Worm (Caenorhabditis elegans): ENCODE results near the gene hlh-26.
A peak's percentile ranks its signal among the peaks of the same experiment; 100 is the strongest.

Gene hlh-26

DNA sequence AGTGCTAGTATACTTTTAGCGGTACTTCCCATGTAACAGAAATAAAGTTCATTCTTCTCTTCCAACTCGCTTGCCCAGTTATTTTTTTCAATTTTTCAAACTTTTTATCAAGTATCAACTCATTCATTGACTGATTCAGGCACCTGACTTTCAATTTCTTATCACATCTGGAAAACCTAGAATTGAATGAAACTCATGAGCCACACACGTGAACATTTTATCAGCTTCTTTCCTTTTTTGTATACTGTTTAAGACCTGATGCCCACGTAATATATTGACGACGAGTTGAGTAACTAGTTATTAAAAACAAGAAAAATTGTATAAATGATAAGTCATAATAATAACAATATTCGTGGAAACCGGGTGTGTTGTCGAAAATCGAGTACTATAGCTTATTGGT, 20.0 kb upstream of the hlh-26 start:
- no peak for TF ChIP-seq dmd-4 (tag; optimal IDR thresholded peaks at IDR 0.05)
- TF ChIP-seq nhr-6 (tag; optimal IDR thresholded peaks at IDR 0.05), result no peak
- peak; percentile 59 for TF ChIP-seq sma-9 (GFP tag; optimal IDR thresholded peaks at IDR 0.05)
- no peak for TF ChIP-seq sma-9 (tag; optimal IDR thresholded peaks at IDR 0.05)
- TF ChIP-seq crh-2 (tag; optimal IDR thresholded peaks at IDR 0.05), result peak; percentile 19
- no peak for TF ChIP-seq nhr-11 (tag; optimal IDR thresholded peaks at IDR 0.05)
- TF ChIP-seq fos-1 (tag; optimal IDR thresholded peaks at IDR 0.05), result peak; percentile 64

DNA sequence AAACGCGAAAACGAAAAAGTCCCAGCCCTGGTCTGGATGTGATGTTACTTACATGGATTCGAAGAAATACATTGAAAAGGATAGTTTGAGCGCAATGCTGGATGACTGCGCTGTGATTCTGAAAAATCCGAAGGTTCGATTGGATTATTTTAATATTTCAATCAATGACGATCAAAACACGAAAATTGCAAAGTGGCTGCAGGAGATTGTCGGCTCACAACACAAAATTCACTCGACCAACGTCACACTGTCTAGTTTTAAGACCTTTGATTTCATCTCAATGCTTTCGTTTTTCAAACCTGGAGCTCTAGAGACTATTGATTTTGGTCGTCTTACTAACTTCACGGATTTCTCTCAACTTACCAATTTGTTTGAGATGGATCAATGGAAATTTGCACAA, 18.0 kb upstream of the hlh-26 start, which contains the start of gene C17C3.5:
Gene C17C3.5 (plus strand): TSS at position 301 of the 400 bp plus-strand sequence.
- no peak for TF ChIP-seq lin-13 (GFP tag; optimal IDR thresholded peaks at IDR 0.05)
- TF ChIP-seq R02D3.7 (tag; optimal IDR thresholded peaks at IDR 0.05), result no peak
- TF ChIP-seq fos-1 (tag; optimal IDR thresholded peaks at IDR 0.05), result no peak
- TF ChIP-seq nhr-129 (tag; optimal IDR thresholded peaks at IDR 0.05), result no peak
- no peak for TF ChIP-seq elt-3 (tag; optimal IDR thresholded peaks at IDR 0.05)
- TF ChIP-seq nhr-6 (tag; optimal IDR thresholded peaks at IDR 0.05), result no peak

ce11 chrII:5549746-5550145, 16.2 kb upstream of the hlh-26 start, which contains the start of gene C17C3.6:
TSS of gene C17C3.6 (plus strand) at chrII:5550046.
- no peak for TF ChIP-seq lin-11 (tag; optimal IDR thresholded peaks at IDR 0.05)
- TF ChIP-seq nhr-129 (tag; optimal IDR thresholded peaks at IDR 0.05), result no peak
- no peak for TF ChIP-seq sma-3 (GFP tag; optimal IDR thresholded peaks at IDR 0.05)
- no peak for TF ChIP-seq mbf-1 (tag; optimal IDR thresholded peaks at IDR 0.05)
- TF ChIP-seq aly-2 (tag; optimal IDR thresholded peaks at IDR 0.05), result no peak
- TF ChIP-seq C34F6.9 (tag; optimal IDR thresholded peaks at IDR 0.05), result no peak
- TF ChIP-seq nhr-21 (tag; optimal IDR thresholded peaks at IDR 0.05), result no peak
- no peak for TF ChIP-seq F13H6.1 (tag; optimal IDR thresholded peaks at IDR 0.05)
- TF ChIP-seq gmeb-1 (tag; optimal IDR thresholded peaks at IDR 0.05), result no peak
- TF ChIP-seq blmp-1 (tag; optimal IDR thresholded peaks at IDR 0.05; ENCODE audit: insufficient read depth), result no peak
- TF ChIP-seq alr-1 (tag; optimal IDR thresholded peaks at IDR 0.05), result no peak
- no peak for TF ChIP-seq peb-1 (tag; optimal IDR thresholded peaks at IDR 0.05)
- TF ChIP-seq unc-62 (GFP tag; optimal IDR thresholded peaks at IDR 0.05), result no peak
- TF ChIP-seq skn-1 (tag; optimal IDR thresholded peaks at IDR 0.05), result no peak

DNA sequence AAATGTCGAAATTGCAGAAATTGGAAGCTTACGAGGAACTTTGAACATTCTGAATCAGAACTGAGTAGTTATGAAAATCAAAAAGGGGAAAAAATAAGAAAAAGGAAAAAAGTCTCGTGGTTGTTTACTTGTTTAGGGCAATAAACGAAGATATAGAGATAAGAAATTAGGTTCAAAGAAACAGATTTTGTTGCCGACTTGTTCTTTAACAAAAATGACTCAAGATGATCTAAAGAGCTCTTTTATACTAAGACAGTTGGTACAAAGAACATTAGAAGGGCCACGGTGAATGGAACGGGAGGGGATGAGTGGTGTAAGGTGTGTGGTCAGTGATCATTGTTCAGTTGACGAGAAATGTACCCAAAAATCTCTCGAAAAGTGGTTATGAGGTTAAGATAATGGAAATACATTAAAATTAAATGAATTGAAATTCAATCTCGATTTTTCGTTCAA, 13.9 kb upstream of the hlh-26 start, which contains the start of gene acdh-2:
Gene acdh-2 (minus strand): TSS at position 51 of the 453 bp plus-strand sequence.
- TF ChIP-seq nhr-129 (tag; optimal IDR thresholded peaks at IDR 0.05) (no peak), unc-39 (tag; optimal IDR thresholded peaks at IDR 0.05) (no peak), skn-1 (tag; optimal IDR thresholded peaks at IDR 0.05) (no peak), sma-3 (GFP tag; optimal IDR thresholded peaks at IDR 0.05) (no peak), lin-13 (GFP tag; optimal IDR thresholded peaks at IDR 0.05) (no peak), R02D3.7 (tag; optimal IDR thresholded peaks at IDR 0.05) (no peak), nhr-12 (tag; optimal IDR thresholded peaks at IDR 0.05) (no peak), sma-9 (GFP tag; optimal IDR thresholded peaks at IDR 0.05) (no peak), sma-9 (tag; optimal IDR thresholded peaks at IDR 0.05) (no peak), nhr-25 (tag; optimal IDR thresholded peaks at IDR 0.05) (no peak), ceh-82 (tag; optimal IDR thresholded peaks at IDR 0.05) (no peak), elt-1 (tag; optimal IDR thresholded peaks at IDR 0.05) (no peak), nhr-10 (tag; optimal IDR thresholded peaks at IDR 0.05) (no peak), fos-1 (tag; optimal IDR thresholded peaks at IDR 0.05) (no peak), nhr-77 (tag; optimal IDR thresholded peaks at IDR 0.05) (no peak), peb-1 (tag; optimal IDR thresholded peaks at IDR 0.05) (no peak), lin-39 (tag; optimal IDR thresholded peaks at IDR 0.05) (no peak), gmeb-1 (tag; optimal IDR thresholded peaks at IDR 0.05) (no peak), egl-27 (tag; optimal IDR thresholded peaks at IDR 0.05) (no peak)

DNA sequence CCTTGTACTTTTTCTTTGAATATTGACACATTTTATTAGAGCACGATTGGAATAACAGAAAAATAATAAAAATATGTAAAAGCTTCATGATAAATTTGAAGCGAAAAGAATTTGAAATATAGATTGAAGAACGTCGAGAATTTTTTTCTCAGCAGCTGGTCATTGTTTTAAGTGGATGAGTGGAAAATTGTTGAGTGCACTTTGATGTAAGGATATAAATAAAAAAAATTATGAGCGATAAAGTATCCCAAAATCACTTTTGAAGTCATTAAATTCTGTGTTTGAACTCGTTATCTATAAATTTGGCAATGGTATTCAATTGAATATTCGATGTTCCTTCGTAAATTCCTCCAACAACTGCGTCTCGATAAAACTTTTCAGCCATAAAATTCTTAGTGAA, 11.2 kb upstream of the hlh-26 start, which contains the start of gene ins-13:
Gene ins-13 (minus strand): TSS at position 101 of the 400 bp plus-strand sequence.
- TF ChIP-seq zag-1 (tag; optimal IDR thresholded peaks at IDR 0.05), result no peak
- TF ChIP-seq nhr-21 (tag; optimal IDR thresholded peaks at IDR 0.05), result no peak
- TF ChIP-seq snpc-4 (tag; optimal IDR thresholded peaks at IDR 0.05), result no peak
- no peak for TF ChIP-seq mdl-1 (tag; optimal IDR thresholded peaks at IDR 0.05)
- no peak for TF ChIP-seq alr-1 (tag; optimal IDR thresholded peaks at IDR 0.05)
- TF ChIP-seq Y55F3AM.14 (GFP tag; optimal IDR thresholded peaks at IDR 0.05), result no peak
- TF ChIP-seq nhr-77 (tag; optimal IDR thresholded peaks at IDR 0.05), result no peak
- no peak for TF ChIP-seq sma-3 (GFP tag; optimal IDR thresholded peaks at IDR 0.05)
- no peak for TF ChIP-seq ztf-4 (tag; optimal IDR thresholded peaks at IDR 0.05)
- TF ChIP-seq R02D3.7 (tag; optimal IDR thresholded peaks at IDR 0.05), result no peak
- no peak for TF ChIP-seq crh-2 (tag; optimal IDR thresholded peaks at IDR 0.05)
- no peak for TF ChIP-seq ceh-82 (tag; optimal IDR thresholded peaks at IDR 0.05)
- TF ChIP-seq sem-4 (tag; optimal IDR thresholded peaks at IDR 0.05), result no peak
- TF ChIP-seq lin-13 (GFP tag; optimal IDR thresholded peaks at IDR 0.05), result no peak
- TF ChIP-seq aly-2 (tag; optimal IDR thresholded peaks at IDR 0.05), result no peak
- TF ChIP-seq ceh-16 (tag; optimal IDR thresholded peaks at IDR 0.05), result no peak
- TF ChIP-seq nhr-23 (tag; optimal IDR thresholded peaks at IDR 0.05), result no peak

Measured in whole organism, L2 larva.